Worm (Caenorhabditis elegans) whole organism, late embryonic: ENCODE results near the gene nhr-61.

ENCODE experiments used
- F13H6.1 ChIP-seq: sonication (generic microtip); optimal IDR thresholded peaks from 2 replicates; lab custom pipeline; 2016; ENCODE audit warnings: missing genetic modification characterization, missing compliant biosample characterization
- K02D7.2 ChIP-seq: sonication (generic microtip); optimal IDR thresholded peaks from 2 replicates; lab custom pipeline; 2017; ENCODE audit warnings: mild to moderate bottlenecking, missing genetic modification characterization, missing compliant biosample characterization
- K09A11.1 ChIP-seq: sonication (generic microtip); optimal IDR thresholded peaks from 2 replicates; lab custom pipeline; 2017; ENCODE audit warnings: antibody characterized with exemption, mild to moderate bottlenecking, missing genetic modification characterization, missing compliant biosample characterization; ENCODE audit not compliant: insufficient read depth
- T23F11.4 ChIP-seq: fragments of 200-800 bp; sonication (Bioruptor generic); optimal IDR thresholded peaks from 2 replicates; lab custom pipeline; 2018; ENCODE audit warnings: mild to moderate bottlenecking, missing genetic modification characterization, missing compliant biosample characterization
- ceh-18 ChIP-seq: sonication (generic microtip); optimal IDR thresholded peaks from 2 replicates; lab custom pipeline; 2016; ENCODE audit warnings: missing genetic modification characterization, missing compliant biosample characterization
- ceh-30 ChIP-seq: fragments of 150-350 bp; optimal IDR thresholded peaks from 2 replicates; lab custom pipeline; 2014; ENCODE audit warnings: missing biosample characterization, missing genetic modification characterization
- ceh-31 ChIP-seq: sonication (generic microtip); optimal IDR thresholded peaks from 2 replicates; lab custom pipeline; 2016; ENCODE audit warnings: missing genetic modification characterization, missing compliant biosample characterization
- ceh-45 ChIP-seq: fragments of 200-800 bp; sonication (Bioruptor generic); IDR thresholded peaks from 2 replicates; pipeline ENCODE4 v1.3.6; 2022; ENCODE audit warnings: missing genetic modification reagents, missing genetic modification characterization, missing compliant biosample characterization
- ceh-6 ChIP-seq: fragments of 200-800 bp; sonication (Bioruptor generic); optimal IDR thresholded peaks from 2 replicates; lab custom pipeline; 2018; ENCODE audit warnings: mild to moderate bottlenecking, missing genetic modification characterization, missing compliant biosample characterization
- ceh-9 ChIP-seq: sonication (generic microtip); optimal IDR thresholded peaks from 2 replicates; lab custom pipeline; 2016; ENCODE audit warnings: mild to moderate bottlenecking, missing genetic modification characterization, inconsistent platforms, missing compliant biosample characterization
- che-1 ChIP-seq: sonication (generic microtip); optimal IDR thresholded peaks from 2 replicates; lab custom pipeline; 2016; ENCODE audit warnings: mild to moderate bottlenecking, missing genetic modification characterization, missing compliant biosample characterization
- dve-1 ChIP-seq: sonication (generic microtip); optimal IDR thresholded peaks from 2 replicates; lab custom pipeline; 2017; ENCODE audit warnings: antibody characterized with exemption, mild to moderate bottlenecking, missing genetic modification characterization, missing compliant biosample characterization
- elt-2 ChIP-seq: sonication (generic microtip); optimal IDR thresholded peaks from 2 replicates; lab custom pipeline; 2016; ENCODE audit warnings: missing genetic modification reagents, missing genetic modification characterization, missing compliant biosample characterization
- elt-4 ChIP-seq: sonication (generic microtip); optimal IDR thresholded peaks from 2 replicates; lab custom pipeline; 2016; ENCODE audit warnings: missing genetic modification characterization, missing compliant biosample characterization
- eyg-1 ChIP-seq: sonication (generic microtip); optimal IDR thresholded peaks from 2 replicates; lab custom pipeline; 2016; ENCODE audit warnings: missing genotype, missing genetic modification characterization, missing compliant biosample characterization
- fax-1 ChIP-seq: sonication (generic microtip); optimal IDR thresholded peaks from 2 replicates; lab custom pipeline; 2016; ENCODE audit warnings: missing genotype, missing genetic modification characterization, missing compliant biosample characterization
- hlh-6 ChIP-seq: sonication (generic microtip); optimal IDR thresholded peaks from 2 replicates; lab custom pipeline; 2016; ENCODE audit warnings: missing genotype, missing genetic modification characterization, missing compliant biosample characterization
- lin-11 ChIP-seq: fragments of 200-800 bp; sonication (Bioruptor generic); optimal IDR thresholded peaks from 2 replicates; lab custom pipeline; 2018; ENCODE audit warnings: mild to moderate bottlenecking, missing genetic modification characterization, missing compliant biosample characterization
- madf-2 ChIP-seq: sonication (generic microtip); optimal IDR thresholded peaks from 2 replicates; lab custom pipeline; 2017; ENCODE audit warnings: missing genetic modification characterization, missing compliant biosample characterization
- nfya-1 ChIP-seq: sonication (generic microtip); optimal IDR thresholded peaks from 2 replicates; lab custom pipeline; 2017; ENCODE audit warnings: missing genetic modification characterization, mild to moderate bottlenecking, missing compliant biosample characterization, antibody characterized with exemption, moderate library complexity
- nhr-232 ChIP-seq: sonication (generic microtip); optimal IDR thresholded peaks from 2 replicates; lab custom pipeline; 2016; ENCODE audit warnings: missing genetic modification characterization, missing compliant biosample characterization
- pag-3 ChIP-seq: sonication (generic microtip); optimal IDR thresholded peaks from 2 replicates; lab custom pipeline; 2016; ENCODE audit warnings: missing compliant biosample characterization, missing genetic modification characterization, borderline replicate concordance
- pat-9 ChIP-seq: fragments of 200-800 bp; sonication (Bioruptor generic); optimal IDR thresholded peaks from 2 replicates; lab custom pipeline; 2018; ENCODE audit warnings: mild to moderate bottlenecking, missing genetic modification characterization, moderate library complexity, missing compliant biosample characterization
- pros-1 ChIP-seq: fragments of 150-350 bp; optimal IDR thresholded peaks from 2 replicates; lab custom pipeline; 2014; ENCODE audit warnings: missing biosample characterization, missing genetic modification reagents, missing genetic modification characterization
- ref-2 ChIP-seq: sonication (generic microtip); optimal IDR thresholded peaks from 2 replicates; lab custom pipeline; 2016; ENCODE audit warnings: missing genetic modification characterization, missing compliant biosample characterization
- sdc-2 ChIP-seq: sonication (generic microtip); optimal IDR thresholded peaks from 2 replicates; lab custom pipeline; 2016; ENCODE audit warnings: missing genotype, missing genetic modification characterization, missing compliant biosample characterization
- sox-4 ChIP-seq: sonication (generic microtip); optimal IDR thresholded peaks from 2 replicates; lab custom pipeline; 2017; ENCODE audit warnings: mild to moderate bottlenecking, missing genetic modification characterization, inconsistent platforms, missing compliant biosample characterization
- ttx-3 ChIP-seq: sonication (generic microtip); optimal IDR thresholded peaks from 2 replicates; lab custom pipeline; 2016; ENCODE audit warnings: missing genetic modification reagents, missing genetic modification characterization, missing compliant biosample characterization
- unc-42 ChIP-seq: sonication (generic microtip); optimal IDR thresholded peaks from 2 replicates; lab custom pipeline; 2016; ENCODE audit warnings: missing genotype, missing genetic modification characterization, missing compliant biosample characterization
- unc-55 ChIP-seq: sonication (generic microtip); optimal IDR thresholded peaks from 2 replicates; lab custom pipeline; 2017; ENCODE audit warnings: missing biosample characterization, missing genetic modification reagents, missing genetic modification characterization
- zip-5 ChIP-seq: sonication (generic microtip); optimal IDR thresholded peaks from 2 replicates; lab custom pipeline; 2016; ENCODE audit warnings: missing genetic modification characterization, missing compliant biosample characterization

nhr-61 gene

DNA sequence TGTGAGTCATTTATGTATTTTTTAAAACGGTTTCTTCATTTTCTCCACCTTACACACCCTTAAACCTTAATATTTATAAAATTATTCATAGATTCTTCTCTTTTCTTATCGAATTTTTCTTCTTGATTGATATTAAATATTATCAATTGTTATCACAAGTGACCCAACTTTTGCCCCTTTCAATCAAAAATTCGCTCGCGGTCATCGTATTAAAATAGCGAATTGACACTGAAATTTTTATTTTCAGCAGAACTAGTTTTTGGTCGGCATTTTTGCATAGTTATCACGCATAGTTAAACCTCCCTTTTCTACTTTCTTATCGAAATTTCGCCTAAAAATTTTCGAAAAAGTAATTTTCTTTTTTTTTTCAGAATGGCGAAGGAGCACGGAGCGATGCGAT is 5.7 kb downstream of the nhr-61 start:
- TF ChIP-seq sox-4 (tag; lab: Kevin White, UChicago) = no peak
- TF ChIP-seq fax-1 (tag; lab: Kevin White, UChicago) = no peak
- no peak for TF ChIP-seq F13H6.1
- TF ChIP-seq ttx-3 (tag; lab: Kevin White, UChicago) = no peak
- TF ChIP-seq elt-2 = peak; percentile 38

- no peak for TF ChIP-seq lin-11 (tag; lab: Kevin White, UChicago)
- no peak for TF ChIP-seq madf-2 (tag; lab: Kevin White, UChicago)
- no peak for TF ChIP-seq zip-5 (tag; lab: Kevin White, UChicago)
- no peak for TF ChIP-seq pat-9 (tag; lab: Kevin White, UChicago)
- TF ChIP-seq pag-3 = no peak
- TF ChIP-seq T23F11.4 (GFP tag; lab: Kevin White, UChicago) = no peak
- no peak for TF ChIP-seq K02D7.2
- TF ChIP-seq ref-2 (tag; lab: Kevin White, UChicago) = no peak
- TF ChIP-seq eyg-1 (tag; lab: Kevin White, UChicago) = no peak
- no peak for TF ChIP-seq ceh-9
Observed at ce11 chrII:14812231-14812630, 6.1 kb downstream of the nhr-61 start, which contains the start of gene osta-3. Gene osta-3, plus strand, starts transcription at chrII:14812531.

DNA sequence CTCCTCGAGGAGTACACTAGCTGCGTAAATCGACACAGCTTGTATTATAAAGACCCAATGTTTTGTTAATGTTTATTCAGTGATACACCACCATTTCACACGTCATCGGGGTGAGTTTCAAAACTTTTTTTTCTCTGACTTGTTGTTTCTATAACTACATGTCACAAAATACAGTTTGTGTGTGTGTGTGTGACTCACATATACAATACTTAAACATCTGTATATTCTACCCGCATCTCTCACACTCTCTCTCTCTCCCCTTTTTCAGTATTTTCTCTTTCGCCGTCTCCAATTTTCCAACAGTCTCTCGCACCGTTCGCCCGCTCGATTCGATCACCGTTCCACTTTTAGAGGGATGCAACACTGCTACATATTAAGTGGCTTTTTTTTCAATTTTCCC is 6.9 kb downstream of the nhr-61 start:
- TF ChIP-seq ceh-45 (no peak), che-1 (tag; lab: Kevin White, UChicago) (no peak), K09A11.1 (no peak), ceh-6 (no peak)

DNA sequence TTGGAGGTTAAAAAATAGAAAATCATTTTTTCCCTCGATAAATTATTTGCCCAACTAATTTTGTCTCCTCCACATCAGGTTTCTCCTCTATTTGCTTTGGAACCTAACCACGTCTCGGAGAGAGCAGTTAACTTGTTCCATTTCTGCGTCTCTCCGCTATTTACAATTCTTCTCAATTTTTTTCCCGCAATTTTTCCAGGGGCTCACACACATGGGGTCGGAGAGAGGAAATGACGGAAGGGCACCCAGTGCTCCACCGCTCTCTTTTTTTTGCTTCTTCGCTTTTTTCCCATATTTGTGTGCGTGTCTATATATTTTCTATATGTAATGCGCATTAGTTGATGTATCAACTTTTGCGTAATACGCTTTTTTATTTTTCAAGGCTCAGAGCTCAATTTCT is 7.7 kb downstream of the nhr-61 start:
- no peak for TF ChIP-seq elt-4 (tag; lab: Kevin White, UChicago)
- TF ChIP-seq unc-42 (tag; lab: Kevin White, UChicago) = peak; percentile 41
- TF ChIP-seq nhr-232 (tag; lab: Kevin White, UChicago) = no peak
- TF ChIP-seq nfya-1 (tag; lab: Kevin White, UChicago) = no peak
- no peak for TF ChIP-seq K09A11.1
- peak; percentile 4 for TF ChIP-seq ceh-18 (tag; lab: Kevin White, UChicago)

DNA sequence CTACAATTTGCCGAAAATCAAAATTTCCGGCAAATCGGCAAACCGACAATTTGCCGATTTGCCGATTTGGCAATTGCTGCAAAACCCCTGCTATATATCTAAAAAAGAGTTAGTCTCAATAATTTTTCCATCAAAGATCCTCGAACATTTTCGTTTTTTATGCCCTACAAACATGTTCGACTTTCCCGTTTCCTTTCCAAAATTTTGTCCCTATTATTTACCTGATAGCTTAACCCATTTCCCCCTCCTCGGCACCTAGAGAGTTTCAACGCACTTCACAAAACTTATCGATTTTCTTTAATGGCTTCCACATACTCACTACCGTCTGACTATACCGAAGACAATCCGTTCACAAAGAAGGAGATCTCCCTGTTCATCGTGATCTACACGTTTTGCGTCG is 9.7 kb downstream of the nhr-61 start, which contains the start of gene W01D2.6:
W01D2.6 (plus strand) TSS at position 301 of the 400 bp plus-strand sequence.
- TF ChIP-seq sdc-2 (tag; lab: Kevin White, UChicago) (no peak), ceh-30 (tag; lab: Kevin White, UChicago) (no peak), hlh-6 (tag; lab: Kevin White, UChicago) (no peak), K09A11.1 (no peak), dve-1 (no peak), ceh-6 (no peak), pros-1 (tag; lab: Kevin White, UChicago) (no peak), unc-55 (GFP tag; lab: Kevin White, UChicago) (no peak)

DNA sequence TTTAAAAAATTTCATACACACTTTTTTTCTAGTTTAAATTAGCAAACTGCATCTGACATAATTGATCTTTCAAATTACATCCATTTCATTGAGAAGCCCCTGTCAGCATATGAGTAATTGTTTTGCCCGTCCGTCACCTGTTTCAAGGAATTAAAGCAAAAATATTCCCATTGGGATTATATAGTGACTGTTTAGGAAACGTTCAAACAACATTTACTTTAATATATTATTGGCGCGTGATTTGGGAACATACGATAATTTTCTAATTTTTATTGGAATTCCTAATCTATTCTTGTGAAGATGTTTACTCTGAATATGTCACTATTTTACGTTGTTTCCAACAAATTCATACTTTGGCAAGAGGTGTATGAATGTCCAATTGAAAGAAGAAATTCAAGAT is 12.7 kb downstream of the nhr-61 start, which contains the start of gene srt-11:
srt-11 (plus strand) TSS at position 301 of the 400 bp plus-strand sequence.
- TF ChIP-seq ceh-31 (tag; lab: Kevin White, UChicago) = no peak
